Worm (Caenorhabditis elegans) whole organism, L3 larva: Measurements from ENCODE around the gene W09C2.10.

Source experiments
- R02D3.7 ChIP-seq: fragments of 150-350 bp; optimal IDR thresholded peaks from 2 replicates; lab custom pipeline; 2014; ENCODE audit warnings: missing biosample characterization, missing genetic modification characterization
- ceh-28 ChIP-seq: fragments of 150-350 bp; optimal IDR thresholded peaks from 2 replicates; lab custom pipeline; 2014; ENCODE audit warnings: missing biosample characterization, missing genetic modification reagents, missing genetic modification characterization
- ceh-9 ChIP-seq: sonication (generic microtip); optimal IDR thresholded peaks from 2 replicates; lab custom pipeline; 2018; ENCODE audit warnings: missing biosample characterization, missing genetic modification characterization
- nhr-237 ChIP-seq: fragments of 150-350 bp; optimal IDR thresholded peaks from 2 replicates; lab custom pipeline; 2014; ENCODE audit warnings: missing biosample characterization, missing genetic modification characterization
- unc-62 ChIP-seq: fragments of 150-350 bp; sonication (generic microtip); optimal IDR thresholded peaks from 4 replicates; lab custom pipeline; 2014; ENCODE audit warnings: missing biosample characterization, missing genetic modification reagents, missing genetic modification characterization

ce11 chrIV:9673683-9674336 is 48.9 kb upstream of the W09C2.10 start:
- TF ChIP-seq ceh-9 (tag; lab: Kevin White, UChicago) (no peak), ceh-28 (tag; lab: Kevin White, UChicago) (no peak), nhr-237 (tag; lab: Kevin White, UChicago) (no peak), R02D3.7 (tag; lab: Kevin White, UChicago) (no peak), unc-62 (GFP tag; lab: Kevin White, UChicago) (no peak)
